4 fruit fly cellular contexts compared by ENCODE assay signal in the genomic region with DNA sequence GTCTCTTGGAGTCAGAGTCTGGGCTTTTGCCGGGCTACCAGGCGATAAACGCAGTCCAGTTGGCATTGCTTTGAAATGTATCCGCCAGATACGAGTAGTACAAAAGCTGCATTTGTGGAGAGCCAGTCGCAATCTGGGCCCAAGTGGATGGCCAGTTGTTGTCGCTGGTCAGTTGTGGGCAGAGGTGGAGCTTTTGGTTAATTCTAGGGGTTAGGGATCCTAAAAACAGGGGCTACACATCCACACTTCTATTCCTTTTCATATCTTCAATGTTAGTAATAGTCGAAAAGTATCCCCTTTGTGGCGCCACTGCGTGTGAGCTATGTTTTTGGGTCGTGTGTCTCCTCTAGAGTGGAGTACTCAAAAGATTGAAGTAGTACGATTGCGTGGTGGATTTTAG.
A peak's percentile ranks its signal among the peaks of the same experiment; 100 is the strongest.
TF ChIP-seq lines count a peak whose summit lies in the region.

No protein-coding gene starts in this region.

- no peak for TF ChIP-seq CTCF in whole organism, embryonic (GFP tag; optimal IDR thresholded peaks at IDR 0.05; lab: Kevin White, UChicago)

TF ChIP-seq in whole organism, embryonic, 481 proteins besides CTCF, POLR2A, EP300 and RAD21:
- TF ChIP-seq CG9727 (GFP tag; optimal IDR thresholded peaks at IDR 0.05; lab: Kevin White, UChicago) (no peak), eyg (GFP tag; optimal IDR thresholded peaks at IDR 0.05; lab: Kevin White, UChicago) (no peak), Drgx (GFP tag; IDR thresholded peaks at IDR 0.05; lab: Robert Waterston, UW) (0 out of 2 replicates have a peak, but pooled peaks have one; percentile 7)

TF ChIP-seq in whole organism, prepupa, 60 proteins besides CTCF, POLR2A, EP300 and RAD21 (continues in another document):
- TF ChIP-seq CG8632 (GFP tag; optimal IDR thresholded peaks at IDR 0.05; lab: Kevin White, UChicago), result no peak
- TF ChIP-seq CG6276 (GFP tag; optimal IDR thresholded peaks at IDR 0.05; lab: Kevin White, UChicago), result peak; percentile 21
- TF ChIP-seq CG31627 (GFP tag; optimal IDR thresholded peaks at IDR 0.05; lab: Kevin White, UChicago), result no peak
- TF ChIP-seq eg (GFP tag; IDR thresholded peaks at IDR 0.05; lab: Robert Waterston, UW), result peak; percentile 62; the same call in 1 of the 3 replicates
- no peak for TF ChIP-seq CG11902 (GFP tag; optimal IDR thresholded peaks at IDR 0.05; lab: Kevin White, UChicago)
- peak; percentile 16 for TF ChIP-seq CG10631 (GFP tag; optimal IDR thresholded peaks at IDR 0.05; lab: Kevin White, UChicago)
- peak; percentile 21 for TF ChIP-seq Hr4 (GFP tag; optimal IDR thresholded peaks at IDR 0.05; lab: Kevin White, UChicago)
- no peak for TF ChIP-seq ss (GFP tag; optimal IDR thresholded peaks at IDR 0.05; lab: Kevin White, UChicago)
- peak; percentile 33 for TF ChIP-seq cyc (GFP tag; optimal IDR thresholded peaks at IDR 0.05; lab: Kevin White, UChicago)
- peak; percentile 6 for TF ChIP-seq Ets96B (tag; optimal IDR thresholded peaks at IDR 0.05; lab: Kevin White, UChicago)
- TF ChIP-seq net (GFP tag; optimal IDR thresholded peaks at IDR 0.05; lab: Kevin White, UChicago), result peak; percentile 13
- TF ChIP-seq pdm3 (GFP tag; optimal IDR thresholded peaks at IDR 0.05; lab: Kevin White, UChicago), result peak; percentile 10
- TF ChIP-seq CG3919 (GFP tag; optimal IDR thresholded peaks at IDR 0.05; lab: Kevin White, UChicago), result peak; percentile 26
- no peak for TF ChIP-seq acj6 (GFP tag; optimal IDR thresholded peaks at IDR 0.05; lab: Kevin White, UChicago)
- TF ChIP-seq fd85E (GFP tag; optimal IDR thresholded peaks at IDR 0.05; lab: Kevin White, UChicago), result no peak
- TF ChIP-seq Blimp-1 (GFP tag; optimal IDR thresholded peaks at IDR 0.05; lab: Kevin White, UChicago), result no peak
- TF ChIP-seq Eip93F (GFP tag; optimal IDR thresholded peaks at IDR 0.05; lab: Kevin White, UChicago), result no peak
- peak; percentile 0 for TF ChIP-seq Smox (GFP tag; optimal IDR thresholded peaks at IDR 0.05; lab: Kevin White, UChicago)
- TF ChIP-seq Eip78C (GFP tag; lab: Kevin White, UChicago), result peak; percentile 67
- peak; percentile 14 for TF ChIP-seq CG4318 (GFP tag; optimal IDR thresholded peaks at IDR 0.05; lab: Kevin White, UChicago)
- no peak for TF ChIP-seq Lpt (GFP tag; optimal IDR thresholded peaks at IDR 0.05; lab: Kevin White, UChicago)
- TF ChIP-seq CG3032 (tag; optimal IDR thresholded peaks at IDR 0.05; lab: Kevin White, UChicago), result no peak
- no peak for TF ChIP-seq fkh (GFP tag; optimal IDR thresholded peaks at IDR 0.05; lab: Kevin White, UChicago)
- no peak for TF ChIP-seq Gug (GFP tag; IDR thresholded peaks at IDR 0.05; lab: Robert Waterston, UW)
- TF ChIP-seq CG10669 (GFP tag; optimal IDR thresholded peaks at IDR 0.05; lab: Kevin White, UChicago), result peak; percentile 14
- no peak; the same call in 2 of the 3 replicates for TF ChIP-seq CG8119 (GFP tag; IDR thresholded peaks at IDR 0.05; lab: Robert Waterston, UW)
- TF ChIP-seq dsx (GFP tag; optimal IDR thresholded peaks at IDR 0.05; lab: Kevin White, UChicago; ENCODE audit: poor library complexity, severe bottlenecking), result no peak
- TF ChIP-seq svp (GFP tag; lab: Kevin White, UChicago), result peak; percentile 68

TF ChIP-seq in whole organism, pupa, 21 proteins besides CTCF, POLR2A, EP300 and RAD21:
- TF ChIP-seq CG8159 (tag; optimal IDR thresholded peaks at IDR 0.05; lab: Kevin White, UChicago) (peak; percentile 6), CG34367 (tag; optimal IDR thresholded peaks at IDR 0.05; lab: Kevin White, UChicago) (peak; percentile 5), CG8301 (tag; optimal IDR thresholded peaks at IDR 0.05; lab: Kevin White, UChicago) (no peak), Ets98B (GFP tag; IDR thresholded peaks at IDR 0.05; lab: Robert Waterston, UW) (peak; percentile 68), rn (GFP tag; IDR thresholded peaks at IDR 0.05; lab: Robert Waterston, UW) (no peak), Snoo (tag; optimal IDR thresholded peaks at IDR 0.05; lab: Kevin White, UChicago) (no peak), CG14655 (GFP tag; optimal IDR thresholded peaks at IDR 0.05; lab: Kevin White, UChicago) (peak; percentile 49), CG9948 (tag; optimal IDR thresholded peaks at IDR 0.05; lab: Kevin White, UChicago) (peak; percentile 5), Pif1A (GFP tag; optimal IDR thresholded peaks at IDR 0.05; lab: Kevin White, UChicago) (peak; percentile 34), CG12605 (GFP tag; IDR thresholded peaks at IDR 0.05; lab: Robert Waterston, UW) (0 out of 2 replicates have a peak, but pooled peaks have one; percentile 41), Pif1B (GFP tag; optimal IDR thresholded peaks at IDR 0.05; lab: Kevin White, UChicago) (peak; percentile 29), fd96Ca (GFP tag; IDR thresholded peaks at IDR 0.05; lab: Robert Waterston, UW) (peak; percentile 75), CG13204 (GFP tag; optimal IDR thresholded peaks at IDR 0.05; lab: Kevin White, UChicago) (no peak), CG32121 (GFP tag; IDR thresholded peaks at IDR 0.05; lab: Robert Waterston, UW) (peak; percentile 56), CG4496 (GFP tag; IDR thresholded peaks at IDR 0.05; lab: Robert Waterston, UW) (peak; percentile 36; the same call in 1 of the 3 replicates), CG15710 (tag; optimal IDR thresholded peaks at IDR 0.05; lab: Kevin White, UChicago) (no peak)

TF ChIP-seq in whole organism, wandering third instar larva, 38 proteins besides CTCF, POLR2A, EP300 and RAD21:
- TF ChIP-seq HLH106 (tag; optimal IDR thresholded peaks at IDR 0.05; lab: Kevin White, UChicago), result peak; percentile 22
- no peak for TF ChIP-seq psq (GFP tag; optimal IDR thresholded peaks at IDR 0.05; lab: Kevin White, UChicago)
- TF ChIP-seq h (GFP tag; optimal IDR thresholded peaks at IDR 0.05; lab: Kevin White, UChicago), result peak; percentile 42
- TF ChIP-seq fru (GFP tag; optimal IDR thresholded peaks at IDR 0.05; lab: Kevin White, UChicago), result peak; percentile 31
- TF ChIP-seq rgr (GFP tag; optimal IDR thresholded peaks at IDR 0.05; lab: Kevin White, UChicago), result no peak
- peak; percentile 7 for TF ChIP-seq woc (GFP tag; optimal IDR thresholded peaks at IDR 0.05; lab: Kevin White, UChicago)
- TF ChIP-seq OdsH (GFP tag; optimal IDR thresholded peaks at IDR 0.05; lab: Kevin White, UChicago), result peak; percentile 21
- peak; percentile 31 for TF ChIP-seq ey (GFP tag; optimal IDR thresholded peaks at IDR 0.05; lab: Kevin White, UChicago)
- TF ChIP-seq foxo (GFP tag; optimal IDR thresholded peaks at IDR 0.05; lab: Kevin White, UChicago), result peak in 1 of 2 experiments; percentile 33
TF ChIP-seq in whole organism, wandering third instar larva: peak in this region for 7.
